Fruit fly (Drosophila melanogaster) whole organism, embryonic: Measurements from ENCODE around the gene Nepl21.

Source experiments
- B-H1 ChIP-seq: fragments of 200-800 bp; sonication (Bioruptor generic); IDR thresholded peaks from 3 replicates; pipeline ENCODE4 v1.3.6; 2022; ENCODE audit warnings: missing biosample characterization, missing genetic modification characterization
- Blimp-1 ChIP-seq: fragments of 200-800 bp; sonication (Bioruptor generic); optimal IDR thresholded peaks from 3 replicates; lab custom pipeline; 2018; ENCODE audit warnings: missing biosample characterization, missing genetic modification characterization, mild to moderate bottlenecking, moderate library complexity, missing genetic modification reagents
- CG12236 ChIP-seq: fragments of 200-800 bp; sonication (Bioruptor generic); optimal IDR thresholded peaks from 2 replicates; lab custom pipeline; 2016; ENCODE audit warnings: missing biosample characterization, missing genetic modification characterization
- CG13296 ChIP-seq: fragments of 200-800 bp; sonication (Bioruptor generic); optimal IDR thresholded peaks from 3 replicates; lab custom pipeline; 2018; ENCODE audit warnings: missing biosample characterization, mild to moderate bottlenecking, missing genetic modification characterization
- CG13424 ChIP-seq: fragments of 200-800 bp; sonication (Bioruptor generic); optimal IDR thresholded peaks from 2 replicates; lab custom pipeline; 2019; ENCODE audit warnings: missing biosample characterization, mild to moderate bottlenecking, missing genetic modification characterization, moderate library complexity
- CG13775 ChIP-seq: fragments of 200-800 bp; sonication (Bioruptor generic); optimal IDR thresholded peaks from 3 replicates; lab custom pipeline; 2017; ENCODE audit warnings: missing biosample characterization, mild to moderate bottlenecking, missing genetic modification characterization
- CG14860 ChIP-seq: fragments of 200-800 bp; sonication (Bioruptor generic); IDR thresholded peaks from 3 replicates; pipeline ENCODE4 v1.3.6; 2022; ENCODE audit warnings: missing biosample characterization, missing genetic modification characterization; ENCODE audit not compliant: partially characterized antibody
- CG15011 ChIP-seq: fragments of 200-800 bp; sonication (Bioruptor generic); optimal IDR thresholded peaks from 3 replicates; lab custom pipeline; 2018; ENCODE audit warnings: missing biosample characterization, mild to moderate bottlenecking, missing genetic modification characterization
- CG16779 ChIP-seq: fragments of 200-800 bp; sonication (Bioruptor generic); IDR thresholded peaks from 2 replicates; pipeline ENCODE4 v1.3.6; 2022; ENCODE audit warnings: missing biosample characterization, missing genetic modification characterization
- CG1792 ChIP-seq: fragments of 200-800 bp; sonication (Bioruptor generic); optimal IDR thresholded peaks from 2 replicates; lab custom pipeline; 2016; ENCODE audit warnings: missing biosample characterization, missing genetic modification characterization
- CG18476 ChIP-seq: fragments of 200-800 bp; sonication (Bioruptor generic); optimal IDR thresholded peaks from 2 replicates; lab custom pipeline; 2016; ENCODE audit warnings: missing biosample characterization, mild to moderate bottlenecking, missing genetic modification characterization
- CG2116 ChIP-seq: fragments of 200-800 bp; sonication (Bioruptor generic); optimal IDR thresholded peaks from 3 replicates; lab custom pipeline; 2018; ENCODE audit warnings: missing biosample characterization, mild to moderate bottlenecking, missing genetic modification characterization
- CG31224 ChIP-seq: fragments of 200-800 bp; sonication (Bioruptor generic); IDR thresholded peaks from 2 replicates; pipeline ENCODE4 v1.3.6; 2022; ENCODE audit warnings: missing biosample characterization, missing genetic modification characterization
- CG32772 ChIP-seq: fragments of 200-800 bp; sonication (Bioruptor generic); IDR thresholded peaks from 2 replicates; pipeline ENCODE4 v1.3.6; 2022; ENCODE audit warnings: missing biosample characterization, missing genetic modification characterization
- CG33213 ChIP-seq: fragments of 200-800 bp; sonication (Bioruptor generic); optimal IDR thresholded peaks from 3 replicates; lab custom pipeline; 2016; ENCODE audit warnings: missing biosample characterization, missing genetic modification characterization
- CG4282 ChIP-seq: fragments of 200-800 bp; sonication (Bioruptor generic); optimal IDR thresholded peaks from 2 replicates; lab custom pipeline; 2016; ENCODE audit warnings: missing biosample characterization, missing genetic modification characterization
- CG4328 ChIP-seq: fragments of 200-800 bp; sonication (Bioruptor generic); optimal IDR thresholded peaks from 3 replicates; lab custom pipeline; 2017; ENCODE audit warnings: missing biosample characterization, missing genetic modification reagents, missing genetic modification characterization
- CG5953 ChIP-seq: fragments of 200-800 bp; sonication (Bioruptor generic); IDR thresholded peaks from 2 replicates; pipeline ENCODE4 v1.3.6; 2022; ENCODE audit warnings: missing biosample characterization, missing genetic modification characterization
- CG6683 ChIP-seq: fragments of 200-800 bp; sonication (Bioruptor generic); optimal IDR thresholded peaks from 2 replicates; lab custom pipeline; 2017; ENCODE audit warnings: missing biosample characterization, mild to moderate bottlenecking, missing genetic modification characterization, missing genetic modification reagents
- CG7745 ChIP-seq: fragments of 200-800 bp; sonication (Bioruptor generic); optimal IDR thresholded peaks from 2 replicates; lab custom pipeline; 2018; ENCODE audit warnings: missing biosample characterization, mild to moderate bottlenecking, missing genetic modification characterization, moderate library complexity
- CG8089 ChIP-seq: fragments of 200-800 bp; sonication (Bioruptor generic); optimal IDR thresholded peaks from 3 replicates; lab custom pipeline; 2016; ENCODE audit warnings: missing biosample characterization, missing genetic modification characterization
- CG9797 ChIP-seq: fragments of 200-800 bp; sonication (Bioruptor generic); optimal IDR thresholded peaks from 3 replicates; lab custom pipeline; 2018; ENCODE audit warnings: missing biosample characterization, mild to moderate bottlenecking, missing genetic modification characterization
- Dll ChIP-seq: fragments of 200-800 bp; sonication (Bioruptor generic); IDR thresholded peaks from 4 replicates; pipeline ENCODE4 v1.3.6; 2022; ENCODE audit warnings: missing biosample characterization, missing genetic modification characterization; ENCODE audit not compliant: partially characterized antibody
- Drgx ChIP-seq: fragments of 200-800 bp; sonication (Bioruptor generic); IDR thresholded peaks from 2 replicates; pipeline ENCODE4 v1.3.6; 2022; ENCODE audit warnings: missing biosample characterization, missing genetic modification characterization
- Fer3 ChIP-seq: fragments of 200-800 bp; sonication (Bioruptor generic); optimal IDR thresholded peaks from 2 replicates; lab custom pipeline; 2018; ENCODE audit warnings: missing biosample characterization, mild to moderate bottlenecking, missing genetic modification characterization, moderate library complexity
- Gug ChIP-seq: fragments of 200-800 bp; sonication (Bioruptor generic); IDR thresholded peaks from 4 replicates; pipeline ENCODE4 v1.3.6; 2022; ENCODE audit warnings: missing biosample characterization, missing genetic modification characterization
- Hmr ChIP-seq: fragments of 200-800 bp; sonication (Bioruptor generic); optimal IDR thresholded peaks from 3 replicates; lab custom pipeline; 2017; ENCODE audit warnings: mild to moderate bottlenecking, missing biosample characterization, missing genetic modification reagents, missing genetic modification characterization
- Med ChIP-seq: fragments of 200-800 bp; sonication (Bioruptor generic); peaks from one replicate; lab custom pipeline; 2016; ENCODE audit warnings: missing biosample characterization, missing genetic modification characterization, mild to moderate bottlenecking, inconsistent platforms, moderate library complexity
- Neu2 ChIP-seq: fragments of 200-800 bp; sonication (Bioruptor generic); optimal IDR thresholded peaks from 3 replicates; lab custom pipeline; 2016; ENCODE audit warnings: missing biosample characterization, missing genetic modification characterization, borderline replicate concordance
- Nf-YA ChIP-seq: fragments of 200-800 bp; sonication (Bioruptor generic); IDR thresholded peaks from 2 replicates; pipeline ENCODE4 v1.3.6; 2022; ENCODE audit warnings: missing biosample characterization, missing genetic modification characterization
- Oli ChIP-seq: fragments of 200-800 bp; sonication (Bioruptor generic); optimal IDR thresholded peaks from 2 replicates; lab custom pipeline; 2018; ENCODE audit warnings: missing biosample characterization, mild to moderate bottlenecking, missing genetic modification characterization, moderate library complexity
- Stat92E ChIP-seq, 3 experiments: fragments of >200 bp in 2 of 3; fragments of 200-800 bp in 1 of 3; sonication (Bioruptor generic) in 1 of 3; optimal IDR thresholded peaks; 2 replicates each; lab custom pipeline; 2017 to 2019; ENCODE audit warnings: missing biosample characterization in 3 of 3, missing genetic modification characterization in 3 of 3, mild to moderate bottlenecking in 1 of 3, moderate library complexity in 1 of 3
- TFAM ChIP-seq: fragments of 200-800 bp; sonication (Bioruptor generic); optimal IDR thresholded peaks from 2 replicates; lab custom pipeline; 2017; ENCODE audit warnings: missing biosample characterization, missing genetic modification characterization, inconsistent platforms
- Trl ChIP-seq, 3 experiments: fragments of >200 bp in 2 of 3; fragments of 200-800 bp in 1 of 3; sonication (Bioruptor generic) in 1 of 3; optimal IDR thresholded peaks; 2 replicates in 1 of 3; 3 replicates in 2 of 3; lab custom pipeline; 2016 to 2017; ENCODE audit warnings: missing biosample characterization in 1 of 3, missing genetic modification characterization in 1 of 3
- Usf ChIP-seq: fragments of 200-800 bp; sonication (Bioruptor generic); optimal IDR thresholded peaks from 2 replicates; lab custom pipeline; 2017; ENCODE audit warnings: missing genotype, missing biosample characterization, missing genetic modification characterization
- ap ChIP-seq: fragments of 200-800 bp; sonication (Bioruptor generic); IDR thresholded peaks from 2 replicates; pipeline ENCODE4 v1.3.6; 2022; ENCODE audit warnings: missing biosample characterization, missing genetic modification characterization
- ara ChIP-seq: fragments of 200-800 bp; sonication (Bioruptor generic); IDR thresholded peaks from 2 replicates; pipeline ENCODE4 v1.3.6; 2022; ENCODE audit warnings: missing biosample characterization, missing genetic modification characterization
- ase ChIP-seq: fragments of 200-800 bp; sonication (Bioruptor generic); IDR thresholded peaks from 3 replicates; pipeline ENCODE4 v1.3.6; 2022; ENCODE audit warnings: missing biosample characterization, missing genetic modification characterization
- btn ChIP-seq: fragments of 200-800 bp; sonication (Bioruptor generic); optimal IDR thresholded peaks from 2 replicates; lab custom pipeline; 2016; ENCODE audit warnings: missing biosample characterization, missing genetic modification characterization
- ewg ChIP-seq: fragments of 200-800 bp; sonication (Bioruptor generic); optimal IDR thresholded peaks from 3 replicates; lab custom pipeline; 2017; ENCODE audit warnings: mild to moderate bottlenecking, missing biosample characterization, missing genetic modification reagents, missing genetic modification characterization
- ind ChIP-seq: fragments of 200-800 bp; sonication (Bioruptor generic); optimal IDR thresholded peaks from 3 replicates; lab custom pipeline; 2016; ENCODE audit warnings: missing biosample characterization, missing genetic modification characterization
- jigr1 ChIP-seq: fragments of 200-800 bp; sonication (Bioruptor generic); IDR thresholded peaks from 3 replicates; pipeline ENCODE4 v1.3.6; 2022; ENCODE audit warnings: missing biosample characterization, missing genetic modification characterization
- lmd ChIP-seq: fragments of 200-800 bp; sonication (Bioruptor generic); IDR thresholded peaks from 2 replicates; pipeline ENCODE4 v1.3.6; 2022; ENCODE audit warnings: missing biosample characterization, missing genetic modification characterization
- nerfin-1 ChIP-seq: fragments of 200-800 bp; sonication (Bioruptor generic); optimal IDR thresholded peaks from 3 replicates; lab custom pipeline; 2019; ENCODE audit warnings: missing biosample characterization, mild to moderate bottlenecking, missing genetic modification characterization, moderate library complexity
- pb ChIP-seq: fragments of 200-800 bp; sonication (Bioruptor generic); optimal IDR thresholded peaks from 3 replicates; lab custom pipeline; 2016; ENCODE audit warnings: missing biosample characterization, missing genetic modification characterization
- ranshi ChIP-seq: fragments of 200-800 bp; sonication (Bioruptor generic); IDR thresholded peaks from 2 replicates; pipeline ENCODE4 v1.3.6; 2022; ENCODE audit warnings: missing biosample characterization, missing genetic modification characterization
- sr ChIP-seq: fragments of 200-800 bp; sonication (Bioruptor generic); IDR thresholded peaks from 3 replicates; pipeline ENCODE4 v1.3.6; 2022; ENCODE audit warnings: missing biosample characterization, missing genetic modification characterization
- tx ChIP-seq: fragments of 200-800 bp; sonication (Bioruptor generic); optimal IDR thresholded peaks from 2 replicates; lab custom pipeline; 2016; ENCODE audit warnings: missing biosample characterization, missing genetic modification characterization

The Nepl21 gene

dm6 chr3R:28887559-28888432, 4.3 kb downstream of the Nepl21 start, which contains the start of the genes CG33203 and Doa (continued):
- no peak for TF ChIP-seq CG5953 (GFP tag; lab: Robert Waterston, UW)
- no peak for TF ChIP-seq CG31224 (GFP tag; lab: Robert Waterston, UW)
- TF ChIP-seq nerfin-1 = peak; percentile 95
- TF ChIP-seq lmd = peak; percentile 26; the same call in 1 of the 2 replicates
- peak; percentile 73 for TF ChIP-seq CG33213 (GFP tag; lab: Kevin White, UChicago)
- TF ChIP-seq ap (GFP tag; lab: Robert Waterston, UW) = no peak
- no peak for TF ChIP-seq CG15011 (GFP tag; lab: Kevin White, UChicago)
- peak; percentile 94 for TF ChIP-seq Med (GFP tag; lab: Kevin White, UChicago)
- no peak for TF ChIP-seq CG13424 (tag; lab: Kevin White, UChicago)
- no peak for TF ChIP-seq CG4328
- no peak for TF ChIP-seq CG8089 (GFP tag; lab: Kevin White, UChicago)
- TF ChIP-seq Fer3 (tag; lab: Kevin White, UChicago) = peak; percentile 1
- peak; percentile 51 for TF ChIP-seq tx (GFP tag; lab: Kevin White, UChicago)
- TF ChIP-seq CG14860 (GFP tag; lab: Robert Waterston, UW) = peak; percentile 82
- TF ChIP-seq Trl (optimal IDR thresholded peaks at IDR 0.05; lab: Kevin White, UChicago) = no peak
- TF ChIP-seq Trl (GFP tag; optimal IDR thresholded peaks at IDR 0.05; lab: Kevin White, UChicago) = peak; percentile 47
- TF ChIP-seq Usf (GFP tag; lab: Kevin White, UChicago) = no peak
- peak; percentile 66 for TF ChIP-seq Hmr
- TF ChIP-seq pb = no peak
- no peak for TF ChIP-seq btn (GFP tag; lab: Kevin White, UChicago)
- no peak; the same call in 3 of the 4 replicates for TF ChIP-seq Gug (GFP tag; lab: Robert Waterston, UW)
- no peak for TF ChIP-seq CG16779 (GFP tag; lab: Robert Waterston, UW)
- no peak for TF ChIP-seq CG6683 (GFP tag; lab: Kevin White, UChicago)
- no peak for TF ChIP-seq jigr1
- TF ChIP-seq CG1792 = peak; percentile 47
- no peak for TF ChIP-seq sr (GFP tag; lab: Robert Waterston, UW)
- no peak for TF ChIP-seq Blimp-1 (GFP tag; lab: Kevin White, UChicago)
- TF ChIP-seq B-H1 (GFP tag; lab: Robert Waterston, UW) = no peak
- TF ChIP-seq Stat92E (GFP tag; optimal IDR thresholded peaks at IDR 0.05; lab: Kevin White, UChicago) = peak in 1 of 3 experiments; percentile 22
- peak; percentile 33 for TF ChIP-seq ind (GFP tag; lab: Kevin White, UChicago)
- no peak for TF ChIP-seq TFAM
- no peak for TF ChIP-seq ara
- TF ChIP-seq CG9797 (GFP tag; lab: Kevin White, UChicago) = peak; percentile 38
- no peak for TF ChIP-seq CG7745
- peak; percentile 27 for TF ChIP-seq CG13775 (GFP tag; lab: Kevin White, UChicago)
- TF ChIP-seq ase (GFP tag; lab: Robert Waterston, UW) = peak; percentile 33; the same call in 1 of the 3 replicates
- peak; percentile 100 for TF ChIP-seq CG2116 (GFP tag; lab: Kevin White, UChicago)
- TF ChIP-seq CG13296 (GFP tag; lab: Kevin White, UChicago) = no peak
- peak; percentile 76 for TF ChIP-seq CG4282 (GFP tag; lab: Kevin White, UChicago)
- TF ChIP-seq Neu2 (GFP tag; lab: Kevin White, UChicago) = no peak
- TF ChIP-seq ranshi (GFP tag; lab: Robert Waterston, UW) = 0 out of 2 replicates have a peak, but pooled peaks have one; percentile 17
- no peak for TF ChIP-seq Drgx (GFP tag; lab: Robert Waterston, UW)
- no peak for TF ChIP-seq CG32772 (GFP tag; lab: Robert Waterston, UW)
- TF ChIP-seq Dll = peak; percentile 87
- TF ChIP-seq CG18476 = peak; percentile 81
- no peak for TF ChIP-seq Oli (tag; lab: Kevin White, UChicago)
- TF ChIP-seq CG12236 = peak; percentile 7
- no peak for TF ChIP-seq Nf-YA (GFP tag; lab: Robert Waterston, UW)
- TF ChIP-seq ewg = peak; percentile 100
